Worm (Caenorhabditis elegans) whole organism, mixed stage, embryonic: Measurements from ENCODE around the gene fbxa-59.

Source experiments
- M03D4.4 ChIP-seq: sonication (generic microtip); optimal IDR thresholded peaks from 2 replicates; lab custom pipeline; 2017; ENCODE audit warnings: mild to moderate bottlenecking, missing genetic modification characterization, missing compliant biosample characterization
- bed-3 ChIP-seq: fragments of 200-800 bp; sonication (Bioruptor generic); optimal IDR thresholded peaks from 3 replicates; lab custom pipeline; 2018; ENCODE audit warnings: mild to moderate bottlenecking, missing genetic modification characterization, moderate library complexity, missing compliant biosample characterization
- ceh-39 ChIP-seq: fragments of 150-350 bp; optimal IDR thresholded peaks from 2 replicates; lab custom pipeline; 2014; ENCODE audit warnings: missing biosample characterization, missing genetic modification characterization
- ceh-43 ChIP-seq: fragments of 200-800 bp; sonication (Bioruptor generic); optimal IDR thresholded peaks from 2 replicates; lab custom pipeline; 2018; ENCODE audit warnings: mild to moderate bottlenecking, missing genetic modification characterization, moderate library complexity, missing compliant biosample characterization
- ceh-83 ChIP-seq: fragments of 200-800 bp; sonication (Bioruptor generic); optimal IDR thresholded peaks from 2 replicates; lab custom pipeline; 2018; ENCODE audit warnings: mild to moderate bottlenecking, missing genetic modification characterization, missing compliant biosample characterization
- ces-1 ChIP-seq: fragments of 150-350 bp; optimal IDR thresholded peaks from 2 replicates; lab custom pipeline; 2014; ENCODE audit warnings: missing biosample characterization, missing genetic modification reagents, missing genetic modification characterization
- cnd-1 ChIP-seq: fragments of 200-800 bp; sonication (Bioruptor generic); optimal IDR thresholded peaks from 2 replicates; lab custom pipeline; 2018; ENCODE audit warnings: mild to moderate bottlenecking, missing genetic modification characterization, missing compliant biosample characterization
- drap-1 ChIP-seq: fragments of 200-800 bp; sonication (Bioruptor generic); optimal IDR thresholded peaks from 3 replicates; lab custom pipeline; 2018; ENCODE audit warnings: mild to moderate bottlenecking, missing genetic modification characterization, missing compliant biosample characterization
- elt-1 ChIP-seq: sonication (generic microtip); optimal IDR thresholded peaks from 2 replicates; lab custom pipeline; 2017; ENCODE audit warnings: missing genetic modification characterization, mild to moderate bottlenecking, missing compliant biosample characterization, antibody characterized with exemption, moderate library complexity, borderline replicate concordance; ENCODE audit not compliant: insufficient read depth
- elt-3 ChIP-seq: fragments of 150-350 bp; optimal IDR thresholded peaks from 2 replicates; lab custom pipeline; 2014; ENCODE audit warnings: missing biosample characterization, missing genetic modification characterization
- flh-1 ChIP-seq: fragments of 200-800 bp; sonication (Bioruptor generic); optimal IDR thresholded peaks from 2 replicates; lab custom pipeline; 2018; ENCODE audit warnings: mild to moderate bottlenecking, missing genetic modification characterization, moderate library complexity, missing compliant biosample characterization
- ham-2 ChIP-seq: fragments of 200-800 bp; sonication (Bioruptor generic); optimal IDR thresholded peaks from 2 replicates; lab custom pipeline; 2018; ENCODE audit warnings: mild to moderate bottlenecking, missing genetic modification characterization, missing compliant biosample characterization
- hlh-1 ChIP-seq: fragments of 150-350 bp; optimal IDR thresholded peaks from 2 replicates; lab custom pipeline; 2014; ENCODE audit warnings: missing biosample characterization, missing genetic modification reagents, missing genetic modification characterization
- lin-13 ChIP-seq: fragments of 150-350 bp; optimal IDR thresholded peaks from 2 replicates; lab custom pipeline; 2014; ENCODE audit warnings: missing biosample characterization, missing genetic modification characterization
- lin-32 ChIP-seq: fragments of 200-800 bp; sonication (Bioruptor generic); optimal IDR thresholded peaks from 2 replicates; lab custom pipeline; 2018; ENCODE audit warnings: mild to moderate bottlenecking, missing genetic modification characterization, missing compliant biosample characterization
- lsy-2 ChIP-seq: fragments of 150-350 bp; optimal IDR thresholded peaks from 2 replicates; lab custom pipeline; 2014; ENCODE audit warnings: missing biosample characterization, missing genetic modification characterization
- mab-5 ChIP-seq: fragments of 150-350 bp; optimal IDR thresholded peaks from 2 replicates; lab custom pipeline; 2014; ENCODE audit warnings: missing biosample characterization, missing genetic modification characterization
- mep-1 ChIP-seq: fragments of 150-350 bp; optimal IDR thresholded peaks from 2 replicates; lab custom pipeline; 2017; ENCODE audit warnings: missing biosample characterization, missing genetic modification reagents, missing genetic modification characterization, inconsistent platforms
- mls-2 ChIP-seq: sonication (generic microtip); optimal IDR thresholded peaks from 2 replicates; lab custom pipeline; 2016; ENCODE audit warnings: mild to moderate bottlenecking, missing genetic modification characterization, moderate library complexity, missing compliant biosample characterization
- nhr-2 ChIP-seq: fragments of 150-350 bp; optimal IDR thresholded peaks from 2 replicates; lab custom pipeline; 2014; ENCODE audit warnings: missing biosample characterization, missing genetic modification characterization
- nhr-237 ChIP-seq: fragments of 150-350 bp; optimal IDR thresholded peaks from 2 replicates; lab custom pipeline; 2014; ENCODE audit warnings: missing biosample characterization, missing genetic modification characterization
- nhr-28 ChIP-seq: fragments of 150-350 bp; optimal IDR thresholded peaks from 2 replicates; lab custom pipeline; 2014; ENCODE audit warnings: missing biosample characterization, missing genetic modification characterization
- nhr-76 ChIP-seq: sonication (generic microtip); optimal IDR thresholded peaks from 2 replicates; lab custom pipeline; 2017; ENCODE audit warnings: missing biosample characterization, missing genetic modification characterization
- pha-4 ChIP-seq: fragments of 150-350 bp; optimal IDR thresholded peaks from 2 replicates; lab custom pipeline; 2018; ENCODE audit warnings: missing biosample characterization, missing genetic modification reagents, missing genetic modification characterization
- sem-2 ChIP-seq: fragments of 200-800 bp; sonication (Bioruptor generic); optimal IDR thresholded peaks from 2 replicates; lab custom pipeline; 2018; ENCODE audit warnings: mild to moderate bottlenecking, missing genetic modification characterization, missing compliant biosample characterization
- snpc-4 ChIP-seq: fragments of 150-350 bp; optimal IDR thresholded peaks from 2 replicates; lab custom pipeline; 2014; ENCODE audit warnings: missing biosample characterization, missing genetic modification characterization
- sptf-1 ChIP-seq: sonication (generic microtip); optimal IDR thresholded peaks from 2 replicates; lab custom pipeline; 2017; ENCODE audit warnings: mild to moderate bottlenecking, missing genetic modification characterization, moderate library complexity, missing compliant biosample characterization
- tbx-8 ChIP-seq: fragments of 200-800 bp; sonication (Bioruptor generic); optimal IDR thresholded peaks from 2 replicates; lab custom pipeline; 2018; ENCODE audit warnings: mild to moderate bottlenecking, missing genetic modification characterization, moderate library complexity, missing compliant biosample characterization
- unc-120 ChIP-seq: sonication (generic microtip); optimal IDR thresholded peaks from 2 replicates; lab custom pipeline; 2017; ENCODE audit warnings: missing genetic modification characterization, missing compliant biosample characterization; ENCODE audit not compliant: poor library complexity, severe bottlenecking
- unc-62 ChIP-seq: fragments of 150-350 bp; optimal IDR thresholded peaks from 2 replicates; lab custom pipeline; 2014; ENCODE audit warnings: missing biosample characterization, missing genetic modification reagents, missing genetic modification characterization
- zip-8 ChIP-seq: fragments of 150-350 bp; optimal IDR thresholded peaks from 2 replicates; lab custom pipeline; 2014; ENCODE audit warnings: missing biosample characterization, missing genetic modification characterization
- ztf-11 ChIP-seq: fragments of 150-350 bp; optimal IDR thresholded peaks from 2 replicates; lab custom pipeline; 2014; ENCODE audit warnings: missing biosample characterization, missing genetic modification characterization

The fbxa-59 gene

DNA sequence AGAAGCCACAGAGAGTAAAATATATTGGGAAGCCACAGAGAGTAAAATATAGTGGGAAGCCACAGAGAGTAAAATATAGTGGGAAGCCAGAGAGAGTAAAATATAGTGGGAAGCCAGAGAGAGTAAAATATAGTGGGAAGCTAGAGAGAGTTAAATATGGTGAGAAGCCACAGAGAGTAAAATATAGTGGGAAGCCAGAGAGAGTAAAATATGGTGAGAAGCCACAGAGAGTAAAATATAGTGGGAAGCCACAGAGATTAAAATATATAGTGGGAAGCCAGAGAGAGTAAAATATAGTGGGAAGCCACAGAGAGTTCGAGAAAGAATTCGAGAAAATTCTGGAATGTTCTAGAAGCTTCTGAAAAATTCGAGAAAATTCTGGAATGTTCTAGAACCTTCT lies 11.9 kb downstream of the fbxa-59 start:
- TF ChIP-seq unc-120 (tag; lab: Kevin White, UChicago) (peak; percentile 49), sptf-1 (tag; lab: Kevin White, UChicago) (peak; percentile 96), ceh-83 (GFP tag; lab: Kevin White, UChicago) (peak; percentile 75), ceh-43 (GFP tag; lab: Kevin White, UChicago) (peak; percentile 50), tbx-8 (GFP tag; lab: Kevin White, UChicago) (peak; percentile 88), sem-2 (GFP tag; lab: Kevin White, UChicago) (peak; percentile 44), mls-2 (tag; lab: Kevin White, UChicago) (peak; percentile 95), cnd-1 (tag; lab: Kevin White, UChicago) (peak; percentile 49), lin-32 (GFP tag; lab: Kevin White, UChicago) (peak; percentile 85), M03D4.4 (peak; percentile 91), bed-3 (GFP tag; lab: Kevin White, UChicago) (peak; percentile 72)

DNA sequence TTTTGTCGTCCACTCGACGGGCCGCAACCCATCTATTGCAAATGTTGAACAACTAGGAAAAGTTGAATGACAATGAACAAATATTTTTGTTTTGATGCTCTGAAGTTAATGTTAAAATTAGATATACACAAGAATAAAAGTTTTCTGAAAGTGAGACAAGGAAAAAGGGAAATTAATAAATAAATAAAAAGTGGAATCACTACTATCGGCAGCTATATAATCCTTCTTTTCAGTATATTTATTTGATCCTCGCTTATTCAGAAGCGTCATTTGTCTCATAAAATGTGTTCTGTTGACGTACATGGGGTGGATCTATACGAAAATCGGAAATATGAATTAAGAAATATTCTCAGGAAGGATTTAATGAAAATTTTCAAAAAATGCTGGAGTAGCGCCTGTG lies 17.1 kb downstream of the fbxa-59 start, which contains the start of gene pef-1:
TSS of gene pef-1 (minus strand) at position 101 of the 400 bp plus-strand sequence.
- TF ChIP-seq ceh-39 (tag; lab: Kevin White, UChicago) (no peak), hlh-1 (tag; lab: Kevin White, UChicago) (no peak)

- TF ChIP-seq ces-1 (no peak), ceh-83 (GFP tag; lab: Kevin White, UChicago) (no peak), nhr-28 (tag; lab: Kevin White, UChicago) (no peak), zip-8 (tag; lab: Kevin White, UChicago) (no peak), M03D4.4 (no peak), snpc-4 (tag; lab: Kevin White, UChicago) (no peak), ceh-39 (tag; lab: Kevin White, UChicago) (no peak), tbx-8 (GFP tag; lab: Kevin White, UChicago) (no peak), elt-1 (tag; lab: Kevin White, UChicago) (no peak), lin-32 (GFP tag; lab: Kevin White, UChicago) (no peak), mep-1 (no peak), nhr-76 (tag; lab: Kevin White, UChicago) (no peak), drap-1 (GFP tag; lab: Kevin White, UChicago) (no peak), mab-5 (tag; lab: Kevin White, UChicago) (no peak), elt-3 (tag; lab: Kevin White, UChicago) (no peak), ztf-11 (tag; lab: Kevin White, UChicago) (no peak), nhr-2 (tag; lab: Kevin White, UChicago) (no peak), cnd-1 (tag; lab: Kevin White, UChicago) (no peak)
Measured at ce11 chrIII:919322-919721, 24.0 kb downstream of the fbxa-59 start, which contains the start of gene F23H11.7. Gene F23H11.7, minus strand, starts transcription at chrIII:919422.

DNA sequence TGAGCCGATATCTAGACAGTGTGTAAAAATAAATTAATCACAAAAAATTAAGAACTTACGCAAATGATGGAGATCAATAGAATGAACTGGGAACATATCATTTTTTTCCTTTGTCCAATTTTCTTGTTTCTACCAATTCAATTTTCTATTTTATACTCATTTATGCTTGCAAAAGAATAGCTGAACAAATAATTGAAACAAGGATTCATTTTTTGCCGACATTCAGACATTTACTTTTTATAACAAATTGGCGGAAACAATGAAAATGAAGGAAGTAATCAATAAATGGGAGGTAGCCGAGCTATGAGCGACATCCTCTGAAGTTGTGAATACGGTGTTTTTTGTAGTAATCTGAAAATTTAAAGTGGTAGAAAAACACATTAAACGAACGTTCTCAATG lies 26.4 kb downstream of the fbxa-59 start, which contains the start of gene idpp-13:
TSS of gene idpp-13 (minus strand) at position 101 of the 400 bp plus-strand sequence.
- TF ChIP-seq pha-4 (no peak), sem-2 (GFP tag; lab: Kevin White, UChicago) (no peak), unc-120 (tag; lab: Kevin White, UChicago) (no peak), tbx-8 (GFP tag; lab: Kevin White, UChicago) (no peak)

DNA sequence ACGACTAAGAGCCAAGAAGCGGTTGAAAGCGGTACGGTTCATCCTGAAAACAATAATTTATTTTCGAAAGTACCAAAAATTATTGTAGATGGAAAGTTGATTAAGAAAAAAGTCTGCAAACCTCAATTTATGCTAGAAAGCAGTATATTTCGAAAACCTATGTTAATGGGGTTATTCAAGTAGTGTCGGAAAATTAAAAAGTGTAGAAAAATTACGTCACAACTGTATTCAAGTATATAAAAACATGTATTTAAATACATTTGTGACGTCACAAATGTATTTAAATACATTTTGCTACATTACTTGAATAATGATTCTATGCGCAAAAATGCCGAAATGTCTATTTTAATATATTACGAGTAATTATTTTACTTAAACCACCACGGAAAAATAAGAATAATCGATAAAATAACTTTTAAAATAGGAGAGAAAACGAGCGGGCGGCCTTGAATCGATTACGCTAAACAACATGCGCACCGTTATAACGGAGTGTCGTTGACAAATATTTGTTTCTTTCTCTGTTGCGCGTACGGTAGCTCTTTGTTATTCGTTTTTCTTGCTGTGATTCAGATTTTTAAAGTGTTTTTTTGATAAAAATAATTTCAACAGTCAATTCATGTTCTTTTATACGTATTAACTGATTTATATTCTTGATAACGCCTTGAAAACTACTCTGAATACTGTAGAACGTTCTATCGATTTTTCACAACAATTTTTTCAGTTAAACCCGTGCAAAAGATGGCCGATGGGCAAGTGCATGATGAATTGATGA lies 32.5 kb downstream of the fbxa-59 start, which contains the start of the genes F23H11.5 and bra-2:
TSS of gene F23H11.5 (minus strand) at position 51 of the 772 bp plus-strand sequence.
TSS of gene bra-2 (plus strand) at position 722 of the 772 bp plus-strand sequence.
- no peak for TF ChIP-seq M03D4.4
- no peak for TF ChIP-seq unc-120 (tag; lab: Kevin White, UChicago)
- no peak for TF ChIP-seq nhr-237 (tag; lab: Kevin White, UChicago)
- no peak for TF ChIP-seq unc-62 (GFP tag; lab: Kevin White, UChicago)
- no peak for TF ChIP-seq snpc-4 (tag; lab: Kevin White, UChicago)
- peak; percentile 22 for TF ChIP-seq pha-4
- no peak for TF ChIP-seq mep-1
- TF ChIP-seq hlh-1 (tag; lab: Kevin White, UChicago), result no peak
- peak; percentile 28 for TF ChIP-seq ces-1
- TF ChIP-seq elt-3 (tag; lab: Kevin White, UChicago), result no peak
- TF ChIP-seq tbx-8 (GFP tag; lab: Kevin White, UChicago), result no peak
- TF ChIP-seq bed-3 (GFP tag; lab: Kevin White, UChicago), result no peak
- no peak for TF ChIP-seq mls-2 (tag; lab: Kevin White, UChicago)
- TF ChIP-seq ztf-11 (tag; lab: Kevin White, UChicago), result no peak
- TF ChIP-seq nhr-2 (tag; lab: Kevin White, UChicago), result no peak
- TF ChIP-seq elt-1 (tag; lab: Kevin White, UChicago), result peak; percentile 26
- no peak for TF ChIP-seq lin-13 (tag; lab: Kevin White, UChicago)
- peak; percentile 92 for TF ChIP-seq zip-8 (tag; lab: Kevin White, UChicago)
- TF ChIP-seq ceh-43 (GFP tag; lab: Kevin White, UChicago), result no peak
- peak; percentile 6 for TF ChIP-seq ceh-39 (tag; lab: Kevin White, UChicago)
- no peak for TF ChIP-seq ham-2 (GFP tag; lab: Kevin White, UChicago)
- TF ChIP-seq lsy-2 (tag; lab: Kevin White, UChicago), result peak; percentile 80
- TF ChIP-seq nhr-28 (tag; lab: Kevin White, UChicago), result no peak
- TF ChIP-seq lin-32 (GFP tag; lab: Kevin White, UChicago), result no peak
- no peak for TF ChIP-seq sptf-1 (tag; lab: Kevin White, UChicago)
- TF ChIP-seq flh-1, result no peak
